Fruit fly (Drosophila melanogaster) whole organism, wandering third instar larva: ENCODE data around the gene mey.

Source experiments
- CrebA ChIP-seq: fragments of 200-800 bp; sonication (Bioruptor generic); optimal IDR thresholded peaks from 2 replicates; lab custom pipeline; 2016; ENCODE audit warnings: missing biosample characterization, mild to moderate bottlenecking, missing genetic modification characterization, borderline replicate concordance
- Dfd ChIP-seq: fragments of >200 bp; optimal IDR thresholded peaks from 2 replicates; lab custom pipeline; 2017; ENCODE audit warnings: missing biosample characterization, missing genetic modification characterization
- Dif ChIP-seq: fragments of 200-275, 200-300 bp; sonication (Bioruptor generic); optimal IDR thresholded peaks from 2 replicates; lab custom pipeline; 2018; ENCODE audit warnings: missing biosample characterization, missing genetic modification characterization; ENCODE audit not compliant: partially characterized antibody
- GATAd ChIP-seq: sonication (Bioruptor generic); optimal IDR thresholded peaks from 2 replicates; lab custom pipeline; 2016; ENCODE audit warnings: missing biosample characterization, missing genetic modification characterization
- HLH106 ChIP-seq: fragments of 200-800 bp; optimal IDR thresholded peaks from 3 replicates; lab custom pipeline; 2019; ENCODE audit warnings: missing biosample characterization, mild to moderate bottlenecking, missing genetic modification characterization, moderate library complexity
- Hnf4 ChIP-seq: fragments of 200-800 bp; sonication (Bioruptor generic); optimal IDR thresholded peaks from 2 replicates; lab custom pipeline; 2016; ENCODE audit warnings: missing biosample characterization, mild to moderate bottlenecking, missing genetic modification characterization
- Hr83 ChIP-seq: fragments of 200-300 bp; sonication (Bioruptor generic); optimal IDR thresholded peaks from 2 replicates; lab custom pipeline; 2016; ENCODE audit warnings: missing biosample characterization, mild to moderate bottlenecking, missing genetic modification characterization, moderate library complexity; ENCODE audit not compliant: poor library complexity, severe bottlenecking
- Jra ChIP-seq: sonication (Bioruptor generic); optimal IDR thresholded peaks from 2 replicates; lab custom pipeline; 2016; ENCODE audit warnings: missing biosample characterization, missing genetic modification characterization
- Mio ChIP-seq: sonication (Bioruptor generic); optimal IDR thresholded peaks from 2 replicates; lab custom pipeline; 2016; ENCODE audit warnings: missing biosample characterization, missing genetic modification characterization
- Myc ChIP-seq: fragments of >200 bp; optimal IDR thresholded peaks from 2 replicates; lab custom pipeline; 2017
- N ChIP-seq: fragments of >200 bp; optimal IDR thresholded peaks from 2 replicates; lab custom pipeline; 2018; ENCODE audit warnings: missing biosample characterization, missing external identifiers, missing genetic modification characterization
- OdsH ChIP-seq: fragments of 200-800 bp; sonication (Bioruptor generic); optimal IDR thresholded peaks from 2 replicates; lab custom pipeline; 2016; ENCODE audit warnings: missing biosample characterization, mild to moderate bottlenecking, missing genetic modification characterization
- Rel ChIP-seq, 2 experiments: fragments of 200-800 bp; sonication (Bioruptor generic) in 1 of 2; optimal IDR thresholded peaks; 2 replicates in 1 of 2; 3 replicates in 1 of 2; lab custom pipeline; 2016 to 2019; ENCODE audit warnings: mild to moderate bottlenecking in 2 of 2, missing biosample characterization in 2 of 2, missing genetic modification characterization in 2 of 2, moderate library complexity in 1 of 2
- Sp1 ChIP-seq: fragments of 200-800 bp; sonication (Bioruptor generic); optimal IDR thresholded peaks from 3 replicates; lab custom pipeline; 2019; ENCODE audit warnings: missing biosample characterization, mild to moderate bottlenecking, missing genetic modification characterization, moderate library complexity
- Vsx2 ChIP-seq: fragments of 200-300, 225-300 bp; sonication (Bioruptor generic); optimal IDR thresholded peaks from 2 replicates; lab custom pipeline; 2018; ENCODE audit warnings: missing biosample characterization, missing genetic modification characterization; ENCODE audit not compliant: partially characterized antibody
- br ChIP-seq: fragments of 200-800 bp; sonication (Bioruptor generic); optimal IDR thresholded peaks from 2 replicates; lab custom pipeline; 2016; ENCODE audit warnings: missing biosample characterization, missing genetic modification characterization
- brk ChIP-seq: fragments of 200-800 bp; sonication (Bioruptor generic); optimal IDR thresholded peaks from 2 replicates; lab custom pipeline; 2016; ENCODE audit warnings: missing biosample characterization, mild to moderate bottlenecking, missing genetic modification characterization
- dl ChIP-seq, 2 experiments: fragments of 175-275, 200-275 bp in 1 of 2; fragments of 200-275 bp in 1 of 2; sonication (Bioruptor generic); optimal IDR thresholded peaks; lab custom pipeline; 2018; ENCODE audit warnings: mild to moderate bottlenecking in 2 of 2, missing biosample characterization in 2 of 2, missing genetic modification characterization in 2 of 2, moderate library complexity in 2 of 2; ENCODE audit not compliant: partially characterized antibody in 2 of 2, insufficient read depth in 1 of 2
- dmrt93B ChIP-seq: fragments of 200-800 bp; sonication (Bioruptor generic); optimal IDR thresholded peaks from 2 replicates; lab custom pipeline; 2018; ENCODE audit warnings: missing biosample characterization, mild to moderate bottlenecking, missing genetic modification characterization
- ey ChIP-seq: fragments of 200-800 bp; sonication (Bioruptor generic); optimal IDR thresholded peaks from 2 replicates; lab custom pipeline; 2016; ENCODE audit warnings: missing biosample characterization, missing genetic modification characterization
- foxo ChIP-seq, 2 experiments: fragments of 200-800 bp; sonication (Bioruptor generic); optimal IDR thresholded peaks; 2 replicates in 1 of 2; 3 replicates in 1 of 2; lab custom pipeline; 2016 to 2017; ENCODE audit warnings: missing biosample characterization in 2 of 2, missing genetic modification characterization in 2 of 2
- fru ChIP-seq: fragments of 200-800 bp; sonication (Bioruptor generic); optimal IDR thresholded peaks from 3 replicates; lab custom pipeline; 2016; ENCODE audit warnings: missing biosample characterization, mild to moderate bottlenecking, missing genetic modification characterization
- h ChIP-seq: fragments of 200-800 bp; sonication (Bioruptor generic); optimal IDR thresholded peaks from 3 replicates; lab custom pipeline; 2016; ENCODE audit warnings: missing biosample characterization, mild to moderate bottlenecking, missing genetic modification characterization
- jim ChIP-seq: fragments of 175-275, 200-325 bp; sonication (Bioruptor generic); optimal IDR thresholded peaks from 2 replicates; lab custom pipeline; 2016; ENCODE audit warnings: missing biosample characterization, mild to moderate bottlenecking, missing genetic modification characterization
- lola ChIP-seq: fragments of >200 bp; optimal IDR thresholded peaks from 2 replicates; lab custom pipeline; 2017; ENCODE audit warnings: missing biosample characterization, missing genetic modification characterization
- pan ChIP-seq: fragments of >200 bp; optimal IDR thresholded peaks from 2 replicates; lab custom pipeline; 2017
- psq ChIP-seq: fragments of 200-800 bp; sonication (Bioruptor generic); optimal IDR thresholded peaks from 3 replicates; lab custom pipeline; 2017; ENCODE audit warnings: missing biosample characterization, mild to moderate bottlenecking, missing genetic modification characterization, moderate library complexity
- rgr ChIP-seq: fragments of 200-800 bp; sonication (Bioruptor generic); optimal IDR thresholded peaks from 3 replicates; lab custom pipeline; 2016; ENCODE audit warnings: missing biosample characterization, mild to moderate bottlenecking, missing genetic modification characterization
- sage ChIP-seq: fragments of 200-800 bp; sonication (Bioruptor generic); optimal IDR thresholded peaks from 2 replicates; lab custom pipeline; 2016; ENCODE audit warnings: missing biosample characterization, mild to moderate bottlenecking, missing genetic modification characterization
- sv ChIP-seq: fragments of 200-800 bp; sonication (Bioruptor generic); optimal IDR thresholded peaks from 3 replicates; lab custom pipeline; 2016; ENCODE audit warnings: missing biosample characterization, missing genetic modification characterization
- usp ChIP-seq: fragments of >200 bp; optimal IDR thresholded peaks from 2 replicates; lab custom pipeline; 2017; ENCODE audit warnings: missing biosample characterization, missing genetic modification characterization
- woc ChIP-seq: sonication (Bioruptor generic); optimal IDR thresholded peaks from 2 replicates; lab custom pipeline; 2016; ENCODE audit warnings: missing biosample characterization, mild to moderate bottlenecking, missing genetic modification characterization

Gene mey

dm6 chr3R:31477167-31477566 lies 21.9 kb upstream of the mey start:
- TF ChIP-seq woc (GFP tag; lab: Kevin White, UChicago): no peak
- TF ChIP-seq Vsx2: no peak
- TF ChIP-seq dmrt93B (GFP tag; lab: Kevin White, UChicago): no peak
- no peak for TF ChIP-seq foxo (GFP tag; optimal IDR thresholded peaks at IDR 0.05; lab: Kevin White, UChicago)
- TF ChIP-seq Hr83 (GFP tag; lab: Kevin White, UChicago): no peak
- TF ChIP-seq sage (GFP tag; lab: Kevin White, UChicago): no peak
- TF ChIP-seq HLH106 (tag; lab: Kevin White, UChicago): no peak

dm6 chr3R:31482117-31482516 lies 16.9 kb upstream of the mey start:
- TF ChIP-seq lola (GFP tag; lab: Kevin White, UChicago) (no peak), Myc (no peak), Hnf4 (GFP tag; lab: Kevin White, UChicago) (no peak), GATAd (no peak), N (GFP tag; lab: Kevin White, UChicago) (no peak), Vsx2 (no peak), woc (GFP tag; lab: Kevin White, UChicago) (no peak), fru (no peak), rgr (no peak), foxo (GFP tag; optimal IDR thresholded peaks at IDR 0.05; lab: Kevin White, UChicago) (no peak), sv (GFP tag; lab: Kevin White, UChicago) (no peak), Mio (GFP tag; lab: Kevin White, UChicago) (no peak), brk (GFP tag; lab: Kevin White, UChicago) (no peak), Rel (GFP tag; optimal IDR thresholded peaks at IDR 0.05; lab: Kevin White, UChicago) (no peak), Rel (tag; optimal IDR thresholded peaks at IDR 0.05; lab: Kevin White, UChicago) (no peak), OdsH (no peak), Jra (GFP tag; lab: Kevin White, UChicago) (no peak)

dm6 chr3R:31483060-31483459 lies 16.0 kb upstream of the mey start:
- no peak for TF ChIP-seq dl (GFP tag; optimal IDR thresholded peaks at IDR 0.05; lab: Kevin White, UChicago; ENCODE audit: insufficient read depth in 1 of 2, partially characterized antibody in 2 of 2)
- no peak for TF ChIP-seq Myc
- no peak for TF ChIP-seq Dfd (GFP tag; lab: Kevin White, UChicago)
- no peak for TF ChIP-seq N (GFP tag; lab: Kevin White, UChicago)
- TF ChIP-seq woc (GFP tag; lab: Kevin White, UChicago): no peak
- TF ChIP-seq br (GFP tag; lab: Kevin White, UChicago): no peak
- TF ChIP-seq HLH106 (tag; lab: Kevin White, UChicago): no peak
- TF ChIP-seq pan (lab: Kevin White, UChicago): no peak
- no peak for TF ChIP-seq Jra (GFP tag; lab: Kevin White, UChicago)
- TF ChIP-seq sv (GFP tag; lab: Kevin White, UChicago): no peak
- TF ChIP-seq lola (GFP tag; lab: Kevin White, UChicago): no peak
- no peak for TF ChIP-seq fru
- no peak for TF ChIP-seq Vsx2
- TF ChIP-seq jim (GFP tag; lab: Kevin White, UChicago): no peak
- TF ChIP-seq Hr83 (GFP tag; lab: Kevin White, UChicago): no peak
- no peak for TF ChIP-seq Rel (GFP tag; optimal IDR thresholded peaks at IDR 0.05; lab: Kevin White, UChicago)
- TF ChIP-seq Rel (tag; optimal IDR thresholded peaks at IDR 0.05; lab: Kevin White, UChicago): no peak
- no peak for TF ChIP-seq dmrt93B (GFP tag; lab: Kevin White, UChicago)
- no peak for TF ChIP-seq rgr

DNA sequence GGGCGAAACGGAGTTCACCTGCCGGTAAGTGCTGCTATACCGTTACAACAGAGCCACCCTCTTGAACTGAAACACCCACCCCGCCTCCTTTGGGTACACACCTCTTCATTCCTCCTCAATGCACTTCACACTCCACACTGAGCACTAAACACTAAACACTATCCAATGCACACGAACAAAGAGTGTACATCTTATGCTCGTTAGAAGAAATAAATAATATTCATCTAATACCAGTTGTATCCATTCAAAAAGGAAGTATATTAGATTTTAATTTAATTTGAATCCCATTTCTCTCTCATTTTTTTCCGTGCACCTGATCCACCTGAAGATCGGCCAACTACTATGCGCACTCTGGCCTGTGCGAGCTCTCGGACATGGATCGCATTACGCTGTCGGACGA lies 4.6 kb downstream of the mey start:
- peak in 1 of 2 experiments; percentile 7 for TF ChIP-seq foxo (GFP tag; optimal IDR thresholded peaks at IDR 0.05; lab: Kevin White, UChicago)
- no peak for TF ChIP-seq HLH106 (tag; lab: Kevin White, UChicago)
- TF ChIP-seq fru: no peak
- TF ChIP-seq sv (GFP tag; lab: Kevin White, UChicago): no peak

DNA sequence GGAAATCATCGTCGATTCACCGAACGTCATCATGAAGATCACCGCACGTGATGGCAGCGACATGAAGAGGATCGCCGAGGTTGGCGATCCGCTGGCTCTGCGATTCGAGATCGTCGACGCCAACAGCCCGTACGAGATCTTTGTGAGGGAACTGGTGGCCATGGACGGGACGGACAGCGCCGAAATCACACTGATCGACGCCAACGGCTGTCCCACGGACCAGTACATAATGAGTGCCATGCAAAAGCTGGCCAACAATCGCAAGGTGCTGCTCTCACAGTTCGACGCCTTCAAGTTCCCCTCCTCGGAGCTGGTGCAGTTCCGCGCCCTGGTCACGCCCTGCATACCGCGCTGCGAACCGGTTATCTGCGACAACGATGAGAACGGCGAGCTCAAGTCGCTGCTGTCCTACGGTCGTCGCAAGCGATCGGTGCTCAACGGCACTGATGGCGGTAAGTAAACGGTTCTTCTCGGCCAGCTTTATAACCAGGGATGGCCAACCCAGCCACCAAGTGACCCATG lies 5.8 kb downstream of the mey start:
- no peak for TF ChIP-seq Hr83 (GFP tag; lab: Kevin White, UChicago)
- peak; percentile 47 for TF ChIP-seq Vsx2
- peak; percentile 49 for TF ChIP-seq Dif (GFP tag; lab: Kevin White, UChicago)
- TF ChIP-seq usp (GFP tag; lab: Kevin White, UChicago): no peak

- TF ChIP-seq woc (GFP tag; lab: Kevin White, UChicago): peak; percentile 76
- TF ChIP-seq foxo (GFP tag; optimal IDR thresholded peaks at IDR 0.05; lab: Kevin White, UChicago): peak in 1 of 2 experiments; percentile 76
- TF ChIP-seq OdsH: peak; percentile 59
- TF ChIP-seq br (GFP tag; lab: Kevin White, UChicago): peak; percentile 30
- peak; percentile 8 for TF ChIP-seq Hnf4 (GFP tag; lab: Kevin White, UChicago)
- peak; percentile 29 for TF ChIP-seq HLH106 (tag; lab: Kevin White, UChicago)
- peak; percentile 27 for TF ChIP-seq Sp1 (GFP tag; lab: Kevin White, UChicago)
- TF ChIP-seq ey (GFP tag; lab: Kevin White, UChicago): peak; percentile 53
- peak; percentile 48 for TF ChIP-seq rgr
- no peak for TF ChIP-seq sv (GFP tag; lab: Kevin White, UChicago)
- no peak for TF ChIP-seq pan (lab: Kevin White, UChicago)
- TF ChIP-seq fru: peak; percentile 73
- TF ChIP-seq h (GFP tag; lab: Kevin White, UChicago): peak; percentile 58
- TF ChIP-seq dmrt93B (GFP tag; lab: Kevin White, UChicago): peak; percentile 30
- no peak for TF ChIP-seq GATAd
- no peak for TF ChIP-seq dl (GFP tag; optimal IDR thresholded peaks at IDR 0.05; lab: Kevin White, UChicago; ENCODE audit: insufficient read depth in 1 of 2, partially characterized antibody in 2 of 2)
- TF ChIP-seq psq: peak; percentile 62
- no peak for TF ChIP-seq CrebA (GFP tag; lab: Kevin White, UChicago)
Observed at dm6 chr3R:31505254-31505689, 6.2 kb downstream of the mey start.
